Fruit fly (Drosophila melanogaster) whole organism, adult: ENCODE measurements around the gene RpS29.

Source experiments
- CG11617 ChIP-seq: fragments of 200-800 bp; sonication (Bioruptor generic); optimal IDR thresholded peaks from 2 replicates; lab custom pipeline; 2017; ENCODE audit warnings: mild to moderate bottlenecking, missing biosample characterization, missing genetic modification reagents, missing genetic modification characterization
- CG12768 ChIP-seq: fragments of 200-800 bp; sonication (Bioruptor generic); optimal IDR thresholded peaks from 2 replicates; lab custom pipeline; 2017; ENCODE audit warnings: missing biosample characterization, missing genetic modification characterization, mild to moderate bottlenecking, moderate library complexity, missing genetic modification reagents
- CG14711 ChIP-seq: fragments of 200-800 bp; sonication (Bioruptor generic); optimal IDR thresholded peaks from 2 replicates; lab custom pipeline; 2018; ENCODE audit warnings: missing biosample characterization, mild to moderate bottlenecking, missing genetic modification characterization, moderate library complexity
- CG1620 ChIP-seq: fragments of 200-800 bp; sonication (Bioruptor generic); optimal IDR thresholded peaks from 2 replicates; lab custom pipeline; 2016; ENCODE audit warnings: missing biosample characterization, missing genetic modification characterization
- CG33017 ChIP-seq: fragments of 200-800 bp; sonication (Bioruptor generic); optimal IDR thresholded peaks from 2 replicates; lab custom pipeline; 2018; ENCODE audit warnings: missing biosample characterization, mild to moderate bottlenecking, missing genetic modification characterization, moderate library complexity
- CG5204 ChIP-seq: fragments of 200-800 bp; sonication (Bioruptor generic); optimal IDR thresholded peaks from 2 replicates; lab custom pipeline; 2016; ENCODE audit warnings: missing biosample characterization, missing genetic modification characterization
- CG7045 ChIP-seq: fragments of 200-800 bp; sonication (Bioruptor generic); optimal IDR thresholded peaks from 2 replicates; lab custom pipeline; 2017; ENCODE audit warnings: missing biosample characterization, mild to moderate bottlenecking, missing genetic modification characterization
- CG7101 ChIP-seq: fragments of 200-800 bp; sonication (Bioruptor generic); optimal IDR thresholded peaks from 2 replicates; lab custom pipeline; 2018; ENCODE audit warnings: missing biosample characterization, mild to moderate bottlenecking, missing genetic modification characterization, moderate library complexity
- Clk ChIP-seq: fragments of 200-800 bp; sonication (Bioruptor generic); optimal IDR thresholded peaks from 2 replicates; lab custom pipeline; 2017; ENCODE audit warnings: missing biosample characterization, missing genetic modification characterization
- Crg-1 ChIP-seq: fragments of 200-800 bp; sonication (Bioruptor generic); optimal IDR thresholded peaks from 2 replicates; lab custom pipeline; 2016; ENCODE audit warnings: missing biosample characterization, missing genetic modification characterization
- Hr96 ChIP-seq: fragments of 200-800 bp; sonication (Bioruptor generic); optimal IDR thresholded peaks from 2 replicates; lab custom pipeline; 2016; ENCODE audit warnings: missing biosample characterization, missing genetic modification characterization
- Mnt ChIP-seq: fragments of 200-800 bp; sonication (Bioruptor generic); optimal IDR thresholded peaks from 2 replicates; lab custom pipeline; 2016; ENCODE audit warnings: missing biosample characterization, mild to moderate bottlenecking, missing genetic modification characterization
- bab1 ChIP-seq: fragments of 200-800 bp; sonication (Bioruptor generic); optimal IDR thresholded peaks from 3 replicates; lab custom pipeline; 2019; ENCODE audit warnings: missing biosample characterization, mild to moderate bottlenecking, missing genetic modification characterization, moderate library complexity
- cic ChIP-seq: fragments of 200-800 bp; sonication (Bioruptor generic); optimal IDR thresholded peaks from 2 replicates; lab custom pipeline; 2017; ENCODE audit warnings: missing biosample characterization, mild to moderate bottlenecking, missing genetic modification characterization, moderate library complexity
- cnc ChIP-seq, 2 experiments: fragments of >200 bp; optimal IDR thresholded peaks; 2 replicates each; lab custom pipeline; 2017
- kay ChIP-seq: fragments of 200-800 bp; sonication (Bioruptor generic); peaks from one replicate; lab custom pipeline; 2016; ENCODE audit warnings: missing biosample characterization, missing genetic modification characterization, borderline replicate concordance
- ovo ChIP-seq: fragments of 200-800 bp; sonication (Bioruptor generic); optimal IDR thresholded peaks from 2 replicates; lab custom pipeline; 2016; ENCODE audit warnings: missing biosample characterization, missing genetic modification characterization
- pad ChIP-seq: fragments of 200-800 bp; sonication (Bioruptor generic); optimal IDR thresholded peaks from 3 replicates; lab custom pipeline; 2017; ENCODE audit warnings: missing biosample characterization, missing genetic modification characterization, mild to moderate bottlenecking, moderate library complexity, missing genetic modification reagents
- tj ChIP-seq: fragments of 200-800 bp; sonication (Bioruptor generic); optimal IDR thresholded peaks from 3 replicates; lab custom pipeline; 2017; ENCODE audit warnings: missing biosample characterization, mild to moderate bottlenecking, missing genetic modification characterization, moderate library complexity
- toe ChIP-seq: fragments of 200-800 bp; sonication (Bioruptor generic); optimal IDR thresholded peaks from 2 replicates; lab custom pipeline; 2016; ENCODE audit warnings: missing biosample characterization, missing genetic modification characterization

RpS29 gene

DNA sequence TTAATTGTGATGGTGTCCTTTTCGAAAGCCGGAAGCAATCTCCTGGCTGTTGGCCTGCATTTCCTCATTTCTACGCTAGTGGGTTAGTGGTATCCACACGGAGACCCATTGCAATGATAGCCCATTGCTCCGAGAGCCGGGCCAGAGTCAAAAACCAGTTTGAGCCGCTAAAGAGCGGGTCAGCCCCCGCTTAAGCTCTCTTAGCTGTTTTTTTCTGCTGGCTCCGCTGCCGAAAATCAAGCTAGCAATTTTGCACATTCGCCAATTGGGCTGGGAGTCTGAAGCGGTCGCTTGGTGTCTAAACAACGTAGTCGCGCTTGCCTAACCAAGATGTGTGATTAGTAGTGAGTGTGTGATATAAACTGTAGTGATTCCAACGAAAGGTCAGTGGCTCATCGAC lies 1.9 kb downstream of the RpS29 start, which contains the start of gene CG12947:
TSS of gene CG12947 (plus strand) at position 301 of the 400 bp plus-strand sequence.
- TF ChIP-seq ovo (GFP tag; lab: Kevin White, UChicago): no peak
- TF ChIP-seq pad (GFP tag; lab: Kevin White, UChicago): no peak
- no peak for TF ChIP-seq CG33017 (tag; lab: Kevin White, UChicago)
- no peak for TF ChIP-seq CG7045
- no peak for TF ChIP-seq CG7101
- TF ChIP-seq cnc (optimal IDR thresholded peaks at IDR 0.05; lab: Kevin White, UChicago): no peak
- no peak for TF ChIP-seq kay (GFP tag; lab: Kevin White, UChicago)
- no peak for TF ChIP-seq Mnt (GFP tag; lab: Kevin White, UChicago)
- no peak for TF ChIP-seq Hr96 (GFP tag; lab: Kevin White, UChicago)
- no peak for TF ChIP-seq CG1620 (GFP tag; lab: Kevin White, UChicago)

DNA sequence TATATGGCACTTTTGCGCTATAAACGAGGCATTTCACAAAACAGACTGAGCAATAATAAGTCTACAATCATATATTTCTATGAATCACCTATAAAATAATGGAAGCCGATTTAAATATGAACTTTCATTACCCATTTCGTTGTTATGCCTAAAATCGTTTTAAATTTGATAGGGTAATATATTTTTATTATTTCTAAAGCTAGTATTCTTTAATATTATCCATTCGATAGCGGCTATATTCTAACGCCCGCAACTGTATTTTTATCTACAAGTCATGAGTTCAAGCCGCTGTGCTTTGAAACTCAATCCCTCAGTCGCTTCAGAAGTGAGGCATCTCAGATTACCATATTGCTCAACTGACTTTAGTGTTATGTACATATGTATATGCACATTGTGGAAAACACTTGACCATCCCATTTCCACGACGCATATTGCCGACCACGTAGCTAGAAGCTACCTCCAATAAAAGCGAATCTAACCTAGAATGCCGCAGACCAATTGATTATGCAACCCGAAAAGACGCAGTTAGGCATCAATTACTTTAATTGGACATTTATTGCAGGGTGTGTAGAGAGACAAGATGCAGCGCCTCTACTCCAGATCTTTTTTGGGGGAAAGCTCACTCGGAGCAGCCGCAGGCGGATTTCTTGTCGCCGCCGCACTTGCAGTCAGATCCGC lies 5.5 kb downstream of the RpS29 start:
- TF ChIP-seq ovo (GFP tag; lab: Kevin White, UChicago) (peak; percentile 0), pad (GFP tag; lab: Kevin White, UChicago) (no peak), CG33017 (tag; lab: Kevin White, UChicago) (peak; percentile 37), bab1 (GFP tag; lab: Kevin White, UChicago) (peak; percentile 62), CG11617 (GFP tag; lab: Kevin White, UChicago) (no peak), CG14711 (tag; lab: Kevin White, UChicago) (peak; percentile 18), CG7101 (peak; percentile 16)

DNA sequence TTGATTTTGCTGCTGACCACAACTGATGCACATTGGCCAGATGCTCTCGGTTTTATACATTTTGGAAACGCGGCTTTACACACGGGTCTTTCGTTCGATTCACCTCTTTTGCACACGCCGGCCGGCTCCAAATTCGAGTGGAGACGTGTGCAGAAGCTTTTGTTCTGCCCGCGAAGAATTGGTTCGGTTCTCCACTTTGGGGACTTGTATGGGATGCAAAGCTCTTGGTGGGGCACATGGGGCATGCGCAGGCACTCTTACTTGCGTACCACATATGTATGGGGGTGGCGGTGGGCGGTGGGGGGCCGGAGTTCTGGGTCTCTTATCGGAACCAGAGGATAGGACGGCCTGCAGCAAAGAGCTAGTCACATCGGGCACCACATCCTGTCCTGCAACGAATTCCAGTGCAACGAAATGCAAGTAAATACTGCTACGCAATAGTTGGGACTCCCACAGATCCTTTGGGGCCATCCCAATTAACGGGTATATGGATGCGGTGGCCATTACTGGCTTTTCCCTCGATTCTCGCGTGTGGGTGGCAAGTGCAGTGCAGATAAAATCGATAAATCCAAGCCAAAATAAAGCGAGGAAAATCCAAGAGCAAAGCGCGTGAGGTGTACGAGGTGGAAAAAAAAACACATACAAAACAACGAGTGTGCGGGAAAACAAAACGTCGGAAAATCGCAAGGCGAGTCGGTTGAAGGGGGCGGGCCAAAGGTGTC lies 6.7 kb downstream of the RpS29 start, which contains the start of the genes MtnA and CG8500:
TSS of gene MtnA (minus strand) at position 30 of the 722 bp plus-strand sequence.
TSS of gene CG8500 (plus strand) at position 313 of the 722 bp plus-strand sequence.
- TF ChIP-seq tj (GFP tag; lab: Kevin White, UChicago) (no peak), CG7045 (no peak), ovo (GFP tag; lab: Kevin White, UChicago) (no peak), toe (no peak), CG33017 (tag; lab: Kevin White, UChicago) (no peak), bab1 (GFP tag; lab: Kevin White, UChicago) (peak; percentile 67), pad (GFP tag; lab: Kevin White, UChicago) (peak; percentile 3), Mnt (GFP tag; lab: Kevin White, UChicago) (peak; percentile 51), Clk (no peak), CG7101 (peak; percentile 27), cic (peak; percentile 60)

DNA sequence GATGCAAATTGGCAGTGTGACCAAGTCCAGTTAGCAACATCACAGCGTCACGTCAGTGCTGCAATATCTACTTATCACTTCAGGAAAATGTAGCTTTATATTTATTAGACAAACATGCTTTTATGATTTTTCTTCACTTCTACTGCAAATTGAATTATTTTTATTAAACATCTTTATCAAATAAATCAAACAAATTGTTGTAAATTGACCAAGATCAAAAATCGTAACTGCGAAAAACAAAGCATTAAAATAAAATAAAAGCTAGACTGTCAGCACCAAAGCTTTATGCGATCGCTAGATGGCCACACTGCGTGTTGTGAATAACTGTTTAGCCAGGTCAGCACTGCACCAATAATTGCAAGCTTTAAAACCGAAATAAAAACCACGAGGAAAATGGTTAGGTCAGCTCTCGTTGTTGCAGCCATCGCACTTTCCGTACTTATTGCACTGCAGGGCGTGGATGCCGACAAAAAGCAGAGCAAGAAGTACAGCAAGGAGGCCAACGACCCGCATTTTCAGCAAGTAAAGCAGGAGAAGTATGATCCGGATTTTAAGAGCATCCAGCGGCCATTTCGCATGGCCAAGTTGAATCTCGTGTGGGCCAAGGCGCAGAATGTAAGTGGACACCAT lies 13.4 kb downstream of the RpS29 start, which contains the start of the genes CG12945 and CG8507:
TSS of gene CG12945 (minus strand) at position 45 of the 630 bp plus-strand sequence.
TSS of gene CG8507 (plus strand) at position 307 of the 630 bp plus-strand sequence.
- TF ChIP-seq CG7045 (no peak), pad (GFP tag; lab: Kevin White, UChicago) (peak; percentile 55), CG14711 (tag; lab: Kevin White, UChicago) (peak; percentile 50), CG5204 (GFP tag; lab: Kevin White, UChicago) (no peak), CG7101 (peak; percentile 65), CG1620 (GFP tag; lab: Kevin White, UChicago) (peak; percentile 72), Mnt (GFP tag; lab: Kevin White, UChicago) (peak; percentile 41), Hr96 (GFP tag; lab: Kevin White, UChicago) (no peak), bab1 (GFP tag; lab: Kevin White, UChicago) (peak; percentile 79), cic (peak; percentile 44), CG11617 (GFP tag; lab: Kevin White, UChicago) (peak; percentile 56), Crg-1 (GFP tag; lab: Kevin White, UChicago) (peak; percentile 74), kay (GFP tag; lab: Kevin White, UChicago) (no peak), Clk (no peak), toe (no peak), CG33017 (tag; lab: Kevin White, UChicago) (peak; percentile 53), ovo (GFP tag; lab: Kevin White, UChicago) (peak; percentile 72), tj (GFP tag; lab: Kevin White, UChicago) (peak; percentile 97), CG12768 (GFP tag; lab: Kevin White, UChicago) (peak; percentile 52), cnc (optimal IDR thresholded peaks at IDR 0.05; lab: Kevin White, UChicago) (no peak)

DNA sequence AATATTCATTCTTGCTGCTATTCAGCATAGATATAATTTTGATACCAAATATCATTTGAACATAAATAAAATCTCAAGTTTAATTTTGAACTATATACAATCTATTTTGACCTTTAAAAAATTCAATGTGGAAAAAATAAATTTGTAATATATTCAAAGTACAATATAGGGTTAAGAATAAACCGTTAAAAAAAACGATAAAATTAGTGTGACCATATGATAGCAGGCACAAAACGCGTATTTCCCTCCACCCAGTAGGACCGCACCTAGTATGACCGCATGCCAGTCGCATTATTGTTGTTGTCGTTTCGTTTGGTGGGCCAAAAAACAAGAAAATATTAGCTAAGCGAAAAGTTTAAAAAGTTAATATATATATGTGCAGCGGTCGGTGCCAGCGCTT lies 15.2 kb downstream of the RpS29 start, which contains the start of gene CG8516:
TSS of gene CG8516 (plus strand) at position 278 of the 400 bp plus-strand sequence.
- TF ChIP-seq Clk: no peak
- no peak for TF ChIP-seq CG5204 (GFP tag; lab: Kevin White, UChicago)
- no peak for TF ChIP-seq Hr96 (GFP tag; lab: Kevin White, UChicago)
- peak; percentile 4 for TF ChIP-seq bab1 (GFP tag; lab: Kevin White, UChicago)
- TF ChIP-seq tj (GFP tag; lab: Kevin White, UChicago): peak; percentile 29
- TF ChIP-seq pad (GFP tag; lab: Kevin White, UChicago): no peak
- TF ChIP-seq CG7101: peak; percentile 37
- TF ChIP-seq toe: no peak
- TF ChIP-seq kay (GFP tag; lab: Kevin White, UChicago): no peak
- peak; percentile 28 for TF ChIP-seq CG33017 (tag; lab: Kevin White, UChicago)
- peak; percentile 25 for TF ChIP-seq Mnt (GFP tag; lab: Kevin White, UChicago)
- TF ChIP-seq CG1620 (GFP tag; lab: Kevin White, UChicago): no peak
- TF ChIP-seq CG11617 (GFP tag; lab: Kevin White, UChicago): peak; percentile 26
- no peak for TF ChIP-seq Crg-1 (GFP tag; lab: Kevin White, UChicago)
- TF ChIP-seq cic: no peak
- peak; percentile 45 for TF ChIP-seq CG14711 (tag; lab: Kevin White, UChicago)
- TF ChIP-seq cnc (optimal IDR thresholded peaks at IDR 0.05; lab: Kevin White, UChicago): no peak
- TF ChIP-seq CG12768 (GFP tag; lab: Kevin White, UChicago): no peak
- TF ChIP-seq CG7045: no peak
- no peak for TF ChIP-seq ovo (GFP tag; lab: Kevin White, UChicago)
